Fruit fly (Drosophila melanogaster): ENCODE data around the gene Ten-m.

DNA sequence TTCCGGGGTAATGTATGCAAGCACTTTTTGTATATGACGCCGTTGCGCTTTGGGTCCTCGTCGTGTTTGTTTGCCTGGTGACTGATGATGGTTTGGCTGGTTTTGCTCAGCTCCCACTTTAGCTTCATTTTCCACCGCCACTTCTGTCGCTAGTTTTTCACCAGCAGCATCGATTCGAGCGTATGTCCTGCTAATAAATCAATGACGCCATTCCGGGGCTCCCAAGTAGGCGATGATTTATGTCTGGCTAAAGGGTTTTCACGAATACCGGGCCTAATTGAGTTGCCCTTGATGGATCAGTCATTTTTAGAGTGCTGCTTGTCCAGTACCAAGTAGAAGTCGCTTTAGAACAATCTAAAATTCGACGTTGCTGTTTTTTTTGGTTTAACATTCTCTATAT is 78.2 kb downstream of the Ten-m start, which contains the start of gene CG32450:
- no peak for TF ChIP-seq h (GFP tag; optimal IDR thresholded peaks at IDR 0.05)
- TF ChIP-seq pan (optimal IDR thresholded peaks at IDR 0.05) = no peak
- no peak for TF ChIP-seq psq (GFP tag; optimal IDR thresholded peaks at IDR 0.05)
- TF ChIP-seq OdsH (GFP tag; optimal IDR thresholded peaks at IDR 0.05) = no peak
